Fruit fly (Drosophila melanogaster) whole organism, embryonic: Measurements from ENCODE around the gene CG9926.

Source experiments
- Ada2b ChIP-seq: fragments of 200-800 bp; sonication (Bioruptor generic); IDR thresholded peaks from 2 replicates; pipeline ENCODE4 v1.3.6; 2022; ENCODE audit warnings: missing biosample characterization, missing genetic modification characterization
- Blimp-1 ChIP-seq: fragments of 200-800 bp; sonication (Bioruptor generic); optimal IDR thresholded peaks from 3 replicates; lab custom pipeline; 2018; ENCODE audit warnings: missing biosample characterization, missing genetic modification characterization, mild to moderate bottlenecking, moderate library complexity, missing genetic modification reagents
- CG10267 ChIP-seq: fragments of 200-800 bp; sonication (Bioruptor generic); optimal IDR thresholded peaks from 2 replicates; lab custom pipeline; 2018; ENCODE audit warnings: missing biosample characterization, mild to moderate bottlenecking, missing genetic modification characterization, moderate library complexity
- CG10366 ChIP-seq: fragments of 200-800 bp; sonication (Bioruptor generic); IDR thresholded peaks from 2 replicates; pipeline ENCODE4 v1.3.6; 2022; ENCODE audit warnings: missing biosample characterization, missing genetic modification characterization
- CG11085 ChIP-seq: fragments of 200-800 bp; sonication (Bioruptor generic); IDR thresholded peaks from 2 replicates; pipeline ENCODE4 v1.3.6; 2022; ENCODE audit warnings: missing biosample characterization, missing genetic modification characterization
- CG11696 ChIP-seq: fragments of 200-800 bp; sonication (Bioruptor generic); IDR thresholded peaks from 2 replicates; pipeline ENCODE4 v1.3.6; 2022; ENCODE audit warnings: missing biosample characterization, missing genetic modification characterization
- CG12219 ChIP-seq: fragments of 200-800 bp; sonication (Bioruptor generic); optimal IDR thresholded peaks from 3 replicates; lab custom pipeline; 2018; ENCODE audit warnings: missing biosample characterization, mild to moderate bottlenecking, missing genetic modification characterization
- CG13424 ChIP-seq: fragments of 200-800 bp; sonication (Bioruptor generic); optimal IDR thresholded peaks from 2 replicates; lab custom pipeline; 2019; ENCODE audit warnings: missing biosample characterization, mild to moderate bottlenecking, missing genetic modification characterization, moderate library complexity
- CG14710 ChIP-seq: fragments of 200-800 bp; sonication (Bioruptor generic); optimal IDR thresholded peaks from 3 replicates; lab custom pipeline; 2019; ENCODE audit warnings: missing biosample characterization, mild to moderate bottlenecking, missing genetic modification characterization, moderate library complexity
- CG14860 ChIP-seq: fragments of 200-800 bp; sonication (Bioruptor generic); IDR thresholded peaks from 3 replicates; pipeline ENCODE4 v1.3.6; 2022; ENCODE audit warnings: missing biosample characterization, missing genetic modification characterization; ENCODE audit not compliant: partially characterized antibody
- CG16813 ChIP-seq: fragments of 200-800 bp; sonication (Bioruptor generic); IDR thresholded peaks from 3 replicates; pipeline ENCODE4 v1.3.6; 2022; ENCODE audit warnings: missing biosample characterization, missing genetic modification characterization; ENCODE audit not compliant: partially characterized antibody
- CG17361 ChIP-seq: fragments of 200-800 bp; sonication (Bioruptor generic); IDR thresholded peaks from 3 replicates; pipeline ENCODE4 v1.3.6; 2022; ENCODE audit warnings: missing biosample characterization, missing genetic modification characterization
- CG2199 ChIP-seq: fragments of 200-800 bp; sonication (Bioruptor generic); IDR thresholded peaks from 3 replicates; pipeline ENCODE4 v1.3.6; 2022; ENCODE audit warnings: missing biosample characterization, missing genetic modification characterization
- CG2712 ChIP-seq: fragments of 200-800 bp; optimal IDR thresholded peaks from 3 replicates; lab custom pipeline; 2019; ENCODE audit warnings: missing biosample characterization, mild to moderate bottlenecking, missing genetic modification characterization, moderate library complexity
- CG2889 ChIP-seq: fragments of 200-800 bp; sonication (Bioruptor generic); IDR thresholded peaks from 3 replicates; pipeline ENCODE4 v1.3.6; 2022; ENCODE audit warnings: missing biosample characterization, missing genetic modification characterization
- CG32772 ChIP-seq: fragments of 200-800 bp; sonication (Bioruptor generic); IDR thresholded peaks from 2 replicates; pipeline ENCODE4 v1.3.6; 2022; ENCODE audit warnings: missing biosample characterization, missing genetic modification characterization
- CG3407 ChIP-seq: fragments of 200-800 bp; sonication (Bioruptor generic); optimal IDR thresholded peaks from 2 replicates; lab custom pipeline; 2018; ENCODE audit warnings: missing biosample characterization, mild to moderate bottlenecking, missing genetic modification characterization
- CG34224 ChIP-seq: fragments of 200-800 bp; sonication (Bioruptor generic); IDR thresholded peaks from 3 replicates; pipeline ENCODE4 v1.3.6; 2022; ENCODE audit warnings: missing biosample characterization, missing genetic modification characterization; ENCODE audit not compliant: partially characterized antibody
- CG3726 ChIP-seq: fragments of 200-800 bp; sonication (Bioruptor generic); IDR thresholded peaks from 3 replicates; pipeline ENCODE4, ENCODE4 v1.3.6; 2022; ENCODE audit warnings: missing biosample characterization, missing genetic modification characterization
- CG5245 ChIP-seq: fragments of 200-800 bp; sonication (Bioruptor generic); optimal IDR thresholded peaks from 3 replicates; lab custom pipeline; 2016; ENCODE audit warnings: missing biosample characterization, missing genetic modification characterization
- CG6254 ChIP-seq: fragments of 200-800 bp; sonication (Bioruptor generic); optimal IDR thresholded peaks from 3 replicates; lab custom pipeline; 2017; ENCODE audit warnings: mild to moderate bottlenecking, missing biosample characterization, missing genetic modification reagents, missing genetic modification characterization
- CG7839 ChIP-seq: fragments of 200-800 bp; sonication (Bioruptor generic); optimal IDR thresholded peaks from 3 replicates; lab custom pipeline; 2018; ENCODE audit warnings: missing biosample characterization, mild to moderate bottlenecking, missing genetic modification characterization, moderate library complexity
- CG8359 ChIP-seq: fragments of 200-800 bp; sonication (Bioruptor generic); optimal IDR thresholded peaks from 2 replicates; lab custom pipeline; 2017; ENCODE audit warnings: missing biosample characterization, mild to moderate bottlenecking, missing genetic modification characterization, borderline replicate concordance
- HLH4C ChIP-seq: fragments of 200-800 bp; sonication (Bioruptor generic); IDR thresholded peaks from 3 replicates; pipeline ENCODE4 v1.3.6; 2022; ENCODE audit warnings: missing biosample characterization, missing genetic modification characterization; ENCODE audit not compliant: partially characterized antibody
- Optix ChIP-seq: fragments of 200-800 bp; sonication (Bioruptor generic); IDR thresholded peaks from 3 replicates; pipeline ENCODE4 v1.3.6; 2022; ENCODE audit warnings: missing biosample characterization, missing genetic modification characterization
- Sox100B ChIP-seq: fragments of 200-800 bp; sonication (Bioruptor generic); optimal IDR thresholded peaks from 3 replicates; lab custom pipeline; 2018; ENCODE audit warnings: missing biosample characterization, mild to moderate bottlenecking, missing genetic modification characterization
- Sox102F ChIP-seq: fragments of 200-800 bp; sonication (Bioruptor generic); optimal IDR thresholded peaks from 2 replicates; lab custom pipeline; 2018; ENCODE audit warnings: missing biosample characterization, mild to moderate bottlenecking, missing genetic modification characterization, moderate library complexity
- Sry-β ChIP-seq: fragments of 200-800 bp; sonication (Bioruptor generic); optimal IDR thresholded peaks from 2 replicates; lab custom pipeline; 2018; ENCODE audit warnings: missing biosample characterization, mild to moderate bottlenecking, missing genetic modification characterization, moderate library complexity
- ara ChIP-seq: fragments of 200-800 bp; sonication (Bioruptor generic); IDR thresholded peaks from 2 replicates; pipeline ENCODE4 v1.3.6; 2022; ENCODE audit warnings: missing biosample characterization, missing genetic modification characterization
- bigmax ChIP-seq: fragments of 200-800 bp; sonication (Bioruptor generic); optimal IDR thresholded peaks from 2 replicates; lab custom pipeline; 2018; ENCODE audit warnings: missing biosample characterization, mild to moderate bottlenecking, missing genetic modification characterization
- ci ChIP-seq: fragments of 200-800 bp; sonication (Bioruptor generic); IDR thresholded peaks from 3 replicates; pipeline ENCODE4 v1.3.6; 2022; ENCODE audit warnings: missing biosample characterization, missing genetic modification characterization
- dysf ChIP-seq: fragments of 200-800 bp; sonication (Bioruptor generic); IDR thresholded peaks from 3 replicates; pipeline ENCODE4 v1.3.6; 2022; ENCODE audit warnings: missing biosample characterization, missing genetic modification characterization
- ems ChIP-seq: fragments of 200-800 bp; sonication (Bioruptor generic); optimal IDR thresholded peaks from 3 replicates; lab custom pipeline; 2016; ENCODE audit warnings: missing biosample characterization, missing genetic modification characterization
- fd96Cb ChIP-seq: fragments of 200-800 bp; sonication (Bioruptor generic); optimal IDR thresholded peaks from 2 replicates; lab custom pipeline; 2018; ENCODE audit warnings: missing biosample characterization, mild to moderate bottlenecking, missing genetic modification characterization, moderate library complexity
- grau ChIP-seq: fragments of 200-800 bp; optimal IDR thresholded peaks from 3 replicates; lab custom pipeline; 2019; ENCODE audit warnings: missing biosample characterization, mild to moderate bottlenecking, missing genetic modification characterization, moderate library complexity
- jumu ChIP-seq: fragments of 200-800 bp; sonication (Bioruptor generic); optimal IDR thresholded peaks from 3 replicates; lab custom pipeline; 2016; ENCODE audit warnings: missing biosample characterization, missing genetic modification characterization
- klu ChIP-seq: fragments of 200-800 bp; sonication (Bioruptor generic); IDR thresholded peaks from 2 replicates; pipeline ENCODE4 v1.3.6; 2022; ENCODE audit warnings: missing biosample characterization, missing genetic modification characterization
- lbe ChIP-seq: fragments of 200-800 bp; sonication (Bioruptor generic); optimal IDR thresholded peaks from 2 replicates; lab custom pipeline; 2016; ENCODE audit warnings: missing biosample characterization, mild to moderate bottlenecking, missing genetic modification characterization
- peb ChIP-seq: fragments of 200-800 bp; sonication (Bioruptor generic); IDR thresholded peaks from 2 replicates; pipeline ENCODE4 v1.3.6; 2022; ENCODE audit warnings: missing biosample characterization, missing genetic modification characterization
- prd ChIP-seq, 3 experiments: fragments of >200 bp in 2 of 3; fragments of 200-800 bp in 1 of 3; sonication (Bioruptor generic) in 1 of 3; optimal IDR thresholded peaks in 2 of 3; IDR thresholded peaks in 1 of 3; 2 replicates in 2 of 3; 3 replicates in 1 of 3; pipeline versions ENCODE4 v1.3.6 to Lab custom; 2017 to 2022; ENCODE audit warnings: missing biosample characterization in 1 of 3, missing genetic modification characterization in 1 of 3
- rib ChIP-seq: fragments of 200-800 bp; sonication (Bioruptor generic); IDR thresholded peaks from 2 replicates; pipeline ENCODE4 v1.3.6; 2022; ENCODE audit warnings: missing biosample characterization, missing genetic modification characterization
- sd ChIP-seq: fragments of 200-800 bp; sonication (Bioruptor generic); optimal IDR thresholded peaks from 3 replicates; lab custom pipeline; 2018; ENCODE audit warnings: missing biosample characterization, mild to moderate bottlenecking, missing genetic modification characterization, moderate library complexity
- sim ChIP-seq: fragments of 200-800 bp; sonication (Bioruptor generic); IDR thresholded peaks from 2 replicates; pipeline ENCODE4 v1.3.6; 2022; ENCODE audit warnings: missing biosample characterization, missing genetic modification characterization
- sisA ChIP-seq: fragments of 200-800 bp; sonication (Bioruptor generic); IDR thresholded peaks from 2 replicates; pipeline ENCODE4 v1.3.6; 2022; ENCODE audit warnings: missing biosample characterization, missing genetic modification characterization
- sob ChIP-seq: fragments of 200-800 bp; sonication (Bioruptor generic); IDR thresholded peaks from 2 replicates; pipeline ENCODE4 v1.3.6; 2022; ENCODE audit warnings: missing biosample characterization, missing genetic modification characterization
- tgo ChIP-seq: fragments of 200-800 bp; sonication (Bioruptor generic); IDR thresholded peaks from 3 replicates; pipeline ENCODE4 v1.3.6; 2022; ENCODE audit warnings: missing biosample characterization, missing genetic modification characterization
- zfh1 ChIP-seq: fragments of 200-800 bp; sonication (Bioruptor generic); IDR thresholded peaks from 3 replicates; pipeline ENCODE4 v1.3.6; 2022; ENCODE audit warnings: missing biosample characterization, missing genetic modification characterization

Gene CG9926

DNA sequence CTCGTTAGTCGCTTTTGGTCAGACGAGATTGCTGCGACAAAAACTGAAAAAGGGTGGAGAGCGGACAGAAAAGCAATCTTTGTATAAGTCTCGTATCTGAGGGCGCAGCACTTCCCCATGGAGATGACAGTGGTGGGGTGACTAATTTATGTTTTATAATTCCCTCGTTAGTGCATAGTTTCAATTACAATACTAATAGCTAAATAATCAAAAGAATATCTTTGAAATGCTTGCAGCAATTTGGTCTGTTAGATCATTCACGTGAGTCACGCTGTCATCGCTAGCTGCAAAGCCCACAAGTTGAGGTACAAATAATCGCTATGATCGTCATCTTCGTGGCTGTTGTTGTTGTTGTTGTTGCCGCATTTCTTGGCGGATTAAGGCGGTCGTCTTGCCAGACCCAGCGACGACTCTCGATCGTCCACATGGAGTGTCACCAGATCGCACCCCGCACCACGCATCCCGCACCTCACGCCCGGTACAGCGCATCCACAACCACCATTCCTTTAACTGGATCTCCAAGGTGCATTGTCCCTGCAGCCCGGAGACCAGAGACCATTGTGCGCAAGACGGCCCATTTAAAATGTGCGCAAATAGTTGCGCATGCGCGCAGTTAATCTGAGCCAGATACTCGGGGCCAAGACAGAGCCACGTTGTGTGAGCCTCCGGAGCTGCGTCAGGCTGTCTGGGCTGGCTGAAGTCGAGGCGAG lies 29.0 kb downstream of the CG9926 start (continued):
- peak; percentile 45 for TF ChIP-seq Sox100B (GFP tag; lab: Kevin White, UChicago)
- peak; percentile 68 for TF ChIP-seq Blimp-1 (GFP tag; lab: Kevin White, UChicago)
- no peak for TF ChIP-seq ems
- peak; percentile 59 for TF ChIP-seq CG2712
- TF ChIP-seq lbe (GFP tag; lab: Kevin White, UChicago), result peak; percentile 66
- peak; percentile 10; the same call in 1 of the 2 replicates for TF ChIP-seq CG10366 (GFP tag; lab: Robert Waterston, UW)
- TF ChIP-seq Sox102F (GFP tag; lab: Kevin White, UChicago), result peak; percentile 21
- TF ChIP-seq prd (optimal IDR thresholded peaks at IDR 0.05; lab: Kevin White, UChicago), result no peak
- TF ChIP-seq prd (GFP tag; IDR thresholded peaks at IDR 0.05; lab: Robert Waterston, UW), result peak; percentile 47; the same call in 2 of the 3 replicates
- no peak for TF ChIP-seq CG12219 (GFP tag; lab: Kevin White, UChicago)
- no peak for TF ChIP-seq klu
- peak; percentile 29 for TF ChIP-seq grau (tag; lab: Kevin White, UChicago)
- TF ChIP-seq jumu (GFP tag; lab: Kevin White, UChicago), result peak; percentile 4
- no peak for TF ChIP-seq sd
- peak; percentile 44 for TF ChIP-seq fd96Cb (tag; lab: Kevin White, UChicago)
- 0 out of 3 replicates have a peak, but pooled peaks have one; percentile 27 for TF ChIP-seq CG2889 (GFP tag; lab: Robert Waterston, UW)
- peak; percentile 83 for TF ChIP-seq ci (GFP tag; lab: Robert Waterston, UW)
- peak; percentile 24; the same call in 1 of the 2 replicates for TF ChIP-seq peb (GFP tag; lab: Robert Waterston, UW)
- TF ChIP-seq CG34224 (GFP tag; lab: Robert Waterston, UW), result no peak
- peak; percentile 68 for TF ChIP-seq Ada2b (GFP tag; lab: Robert Waterston, UW)
- TF ChIP-seq CG16813 (GFP tag; lab: Robert Waterston, UW), result 0 out of 3 replicates have a peak, but pooled peaks have one; percentile 21
- TF ChIP-seq sob (GFP tag; lab: Robert Waterston, UW), result peak; percentile 61; the same call in 1 of the 2 replicates
- TF ChIP-seq sisA, result peak; percentile 47; the same call in 1 of the 2 replicates
- TF ChIP-seq tgo (GFP tag; lab: Robert Waterston, UW), result peak; percentile 54
- peak; percentile 74; the same call in 1 of the 2 replicates for TF ChIP-seq ara (GFP tag; lab: Robert Waterston, UW)
- peak; percentile 36; the same call in 1 of the 3 replicates for TF ChIP-seq CG17361 (GFP tag; lab: Robert Waterston, UW)
- TF ChIP-seq bigmax (GFP tag; lab: Kevin White, UChicago), result no peak
- TF ChIP-seq CG6254 (GFP tag; lab: Kevin White, UChicago), result peak; percentile 32
- TF ChIP-seq CG10267 (tag; lab: Kevin White, UChicago), result peak; percentile 23
- TF ChIP-seq sim, result peak; percentile 55; the same call in 1 of the 2 replicates
- no peak for TF ChIP-seq CG11085
- TF ChIP-seq Sry-β (GFP tag; lab: Kevin White, UChicago), result peak; percentile 21
- no peak for TF ChIP-seq CG8359 (GFP tag; lab: Kevin White, UChicago)
- peak; percentile 47 for TF ChIP-seq CG14710 (tag; lab: Kevin White, UChicago)
- TF ChIP-seq CG3726 (GFP tag; lab: Robert Waterston, UW), result 0 out of 3 replicates have a peak, but pooled peaks have one; percentile 11
- no peak for TF ChIP-seq rib
- peak; percentile 45; the same call in 1 of the 3 replicates for TF ChIP-seq CG14860 (GFP tag; lab: Robert Waterston, UW)
- TF ChIP-seq Optix (GFP tag; lab: Robert Waterston, UW), result 0 out of 3 replicates have a peak, but pooled peaks have one; percentile 28
- TF ChIP-seq CG11696, result no peak
- TF ChIP-seq CG3407 (GFP tag; lab: Kevin White, UChicago), result no peak
- TF ChIP-seq dysf, result peak; percentile 59
- TF ChIP-seq CG13424 (tag; lab: Kevin White, UChicago), result peak; percentile 15
- peak; percentile 45; the same call in 1 of the 2 replicates for TF ChIP-seq CG32772 (GFP tag; lab: Robert Waterston, UW)
- peak; percentile 19 for TF ChIP-seq CG5245 (GFP tag; lab: Kevin White, UChicago)
- TF ChIP-seq CG2199 (GFP tag; lab: Robert Waterston, UW), result peak; percentile 18; the same call in 1 of the 3 replicates
- 0 out of 3 replicates have a peak, but pooled peaks have one; percentile 22 for TF ChIP-seq HLH4C (GFP tag; lab: Robert Waterston, UW)
- TF ChIP-seq CG7839 (tag; lab: Kevin White, UChicago), result peak; percentile 15
- TF ChIP-seq zfh1 (GFP tag; lab: Robert Waterston, UW), result peak; percentile 90
